Fruit fly (Drosophila melanogaster): Measurements from ENCODE around the gene HemK2.
A peak's percentile ranks its signal among the peaks of the same experiment; 100 is the strongest.

The HemK2 gene

dm6 chr2L:2739820-2740230, 19.7 kb downstream of the HemK2 start, which contains the start of gene Hrs:
Gene Hrs, plus strand, starts transcription at chr2L:2739986.
- TF ChIP-seq cic (GFP tag; optimal IDR thresholded peaks at IDR 0.05), result peak; percentile 42
- no peak for TF ChIP-seq cnc (optimal IDR thresholded peaks at IDR 0.05)
- no peak for TF ChIP-seq Clk (GFP tag; optimal IDR thresholded peaks at IDR 0.05)
- TF ChIP-seq bab1 (GFP tag; optimal IDR thresholded peaks at IDR 0.05), result peak; percentile 22
- TF ChIP-seq tj (GFP tag; optimal IDR thresholded peaks at IDR 0.05), result peak; percentile 42
- no peak for TF ChIP-seq ovo (GFP tag; optimal IDR thresholded peaks at IDR 0.05)
- peak; percentile 14 for TF ChIP-seq CG14711 (tag; optimal IDR thresholded peaks at IDR 0.05)
- no peak for TF ChIP-seq CG33017 (tag; optimal IDR thresholded peaks at IDR 0.05)
- TF ChIP-seq Crg-1 (GFP tag; optimal IDR thresholded peaks at IDR 0.05), result no peak
- TF ChIP-seq Hr96 (GFP tag; optimal IDR thresholded peaks at IDR 0.05), result no peak
- TF ChIP-seq Mnt (GFP tag; optimal IDR thresholded peaks at IDR 0.05), result peak; percentile 6

DNA sequence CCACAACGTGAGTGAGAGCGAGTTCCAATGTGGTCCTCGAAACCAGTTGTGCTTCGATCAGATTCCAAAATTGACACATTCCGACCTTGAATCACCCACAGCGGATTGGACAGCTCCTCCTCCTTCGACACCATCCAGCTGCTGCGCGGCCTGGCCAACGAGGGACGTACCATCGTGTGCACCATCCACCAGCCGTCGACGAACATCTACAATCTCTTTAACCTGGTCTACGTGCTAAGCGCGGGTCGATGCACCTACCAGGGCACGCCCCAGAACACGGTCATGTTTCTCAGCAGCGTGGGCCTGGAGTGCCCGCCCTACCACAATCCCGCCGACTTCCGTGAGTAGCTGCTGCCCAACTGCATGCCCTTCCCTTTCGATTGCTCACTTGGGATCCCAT, 21.9 kb downstream of the HemK2 start:
- TF ChIP-seq CG11617 (GFP tag; optimal IDR thresholded peaks at IDR 0.05) (no peak), CG1620 (GFP tag; optimal IDR thresholded peaks at IDR 0.05) (no peak)

DNA sequence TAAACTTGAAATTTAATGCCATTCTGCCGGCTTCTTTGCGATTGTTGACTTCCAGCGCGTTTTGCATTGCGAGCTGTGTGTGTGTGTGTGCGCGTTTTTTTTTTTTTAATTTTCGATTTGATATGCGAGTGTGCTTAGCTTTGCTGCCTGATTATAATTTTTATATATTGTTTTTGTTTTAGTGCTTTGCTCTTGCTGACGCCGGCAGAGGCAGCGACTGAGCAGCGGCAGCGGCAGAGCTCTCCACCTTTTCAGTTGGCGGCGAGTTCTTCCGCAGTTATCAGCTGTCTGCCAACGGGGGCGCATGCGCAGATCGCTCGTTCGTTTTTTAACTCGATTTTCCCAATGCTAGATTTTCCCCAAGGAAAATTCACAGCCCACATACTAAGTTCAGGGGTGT, 23.9 kb downstream of the HemK2 start:
- TF ChIP-seq CG33017 (tag; optimal IDR thresholded peaks at IDR 0.05), result no peak
- TF ChIP-seq tj (GFP tag; optimal IDR thresholded peaks at IDR 0.05), result peak; percentile 32

- TF ChIP-seq CG12768 (GFP tag; optimal IDR thresholded peaks at IDR 0.05) (peak; percentile 0), cnc (optimal IDR thresholded peaks at IDR 0.05) (no peak), CG1620 (GFP tag; optimal IDR thresholded peaks at IDR 0.05) (peak; percentile 11)
Measured at dm6 chr2L:2734946-2735345, 24.5 kb downstream of the HemK2 start.

- TF ChIP-seq CG1620 (GFP tag; optimal IDR thresholded peaks at IDR 0.05) (peak; percentile 38), cic (GFP tag; optimal IDR thresholded peaks at IDR 0.05) (no peak), Clk (GFP tag; optimal IDR thresholded peaks at IDR 0.05) (no peak), CG14711 (tag; optimal IDR thresholded peaks at IDR 0.05) (peak; percentile 60), CG33017 (tag; optimal IDR thresholded peaks at IDR 0.05) (no peak), CG5204 (GFP tag; optimal IDR thresholded peaks at IDR 0.05) (no peak), bab1 (GFP tag; optimal IDR thresholded peaks at IDR 0.05) (peak; percentile 90), CG7045 (GFP tag; optimal IDR thresholded peaks at IDR 0.05) (peak; percentile 52), Hr96 (GFP tag; optimal IDR thresholded peaks at IDR 0.05) (peak; percentile 9), CG12768 (GFP tag; optimal IDR thresholded peaks at IDR 0.05) (no peak), tj (GFP tag; optimal IDR thresholded peaks at IDR 0.05) (peak; percentile 42), cnc (optimal IDR thresholded peaks at IDR 0.05) (no peak), toe (GFP tag; optimal IDR thresholded peaks at IDR 0.05) (peak; percentile 34), CG7101 (tag; optimal IDR thresholded peaks at IDR 0.05) (peak; percentile 65), Crg-1 (GFP tag; optimal IDR thresholded peaks at IDR 0.05) (peak; percentile 48), kay (GFP tag; ENCODE audit: borderline replicate concordance) (peak; percentile 25), ovo (GFP tag; optimal IDR thresholded peaks at IDR 0.05) (no peak), Mnt (GFP tag; optimal IDR thresholded peaks at IDR 0.05) (no peak), pad (GFP tag; optimal IDR thresholded peaks at IDR 0.05) (peak; percentile 61), CG11617 (GFP tag; optimal IDR thresholded peaks at IDR 0.05) (peak; percentile 47)
Measured at dm6 chr2L:2734215-2734614, 25.3 kb downstream of the HemK2 start.

dm6 chr2L:2732139-2732830, 27.2 kb downstream of the HemK2 start:
- TF ChIP-seq CG1620 (GFP tag; optimal IDR thresholded peaks at IDR 0.05) (no peak), CG7045 (GFP tag; optimal IDR thresholded peaks at IDR 0.05) (no peak), cnc (optimal IDR thresholded peaks at IDR 0.05) (no peak), tj (GFP tag; optimal IDR thresholded peaks at IDR 0.05) (peak; percentile 92), Hr96 (GFP tag; optimal IDR thresholded peaks at IDR 0.05) (no peak), ovo (GFP tag; optimal IDR thresholded peaks at IDR 0.05) (no peak)

- peak; percentile 49 for TF ChIP-seq CG14711 (tag; optimal IDR thresholded peaks at IDR 0.05)
- peak; percentile 59 for TF ChIP-seq kay (GFP tag; ENCODE audit: borderline replicate concordance)
- TF ChIP-seq Crg-1 (GFP tag; optimal IDR thresholded peaks at IDR 0.05), result no peak
- peak; percentile 54 for TF ChIP-seq CG7101 (tag; optimal IDR thresholded peaks at IDR 0.05)
- no peak for TF ChIP-seq ovo (GFP tag; optimal IDR thresholded peaks at IDR 0.05)
- peak; percentile 45 for TF ChIP-seq CG11617 (GFP tag; optimal IDR thresholded peaks at IDR 0.05)
- TF ChIP-seq pad (GFP tag; optimal IDR thresholded peaks at IDR 0.05), result no peak
- peak; percentile 23 for TF ChIP-seq CG33017 (tag; optimal IDR thresholded peaks at IDR 0.05)
- no peak for TF ChIP-seq Hr96 (GFP tag; optimal IDR thresholded peaks at IDR 0.05)
- peak; percentile 17 for TF ChIP-seq CG1620 (GFP tag; optimal IDR thresholded peaks at IDR 0.05)
- peak; percentile 43 for TF ChIP-seq CG7045 (GFP tag; optimal IDR thresholded peaks at IDR 0.05)
- TF ChIP-seq CG5204 (GFP tag; optimal IDR thresholded peaks at IDR 0.05), result peak; percentile 43
- TF ChIP-seq toe (GFP tag; optimal IDR thresholded peaks at IDR 0.05), result peak; percentile 47
Measured at dm6 chr2L:2731370-2732138, 27.9 kb downstream of the HemK2 start.

Data from whole organism, adult.